Worm (Caenorhabditis elegans) whole organism, early embryonic: ENCODE results near the gene madf-5.

Experiments
- B0310.2 ChIP-seq: sonication (generic microtip); optimal IDR thresholded peaks from 2 replicates; lab custom pipeline; 2016; ENCODE audit warnings: mild to moderate bottlenecking, missing genetic modification characterization, missing compliant biosample characterization
- F13C5.2 ChIP-seq: sonication (generic microtip); optimal IDR thresholded peaks from 2 replicates; lab custom pipeline; 2017; ENCODE audit warnings: mild to moderate bottlenecking, missing genetic modification characterization, inconsistent platforms, missing compliant biosample characterization
- aly-1 ChIP-seq: sonication (generic microtip); optimal IDR thresholded peaks from 2 replicates; lab custom pipeline; 2016; ENCODE audit warnings: missing genetic modification characterization, missing compliant biosample characterization
- ama-1 ChIP-seq: fragments of 150-350 bp; optimal IDR thresholded peaks from 2 replicates; lab custom pipeline; 2014
- ceh-13 ChIP-seq: fragments of 200-800 bp; sonication (Bioruptor generic); optimal IDR thresholded peaks from 2 replicates; lab custom pipeline; 2018; ENCODE audit warnings: mild to moderate bottlenecking, missing genetic modification characterization, missing compliant biosample characterization
- ceh-36 ChIP-seq: sonication (generic microtip); optimal IDR thresholded peaks from 2 replicates; lab custom pipeline; 2016; ENCODE audit warnings: missing genetic modification characterization, inconsistent platforms, missing compliant biosample characterization
- ets-7 ChIP-seq: sonication (generic microtip); optimal IDR thresholded peaks from 2 replicates; lab custom pipeline; 2016; ENCODE audit warnings: missing genotype, missing genetic modification characterization, missing compliant biosample characterization
- flt-1 ChIP-seq: fragments of 200-800 bp; sonication (Bioruptor generic); IDR thresholded peaks from 2 replicates; pipeline ENCODE4 v1.3.6; 2022; ENCODE audit warnings: missing genetic modification characterization, missing compliant biosample characterization
- hmbx-1 ChIP-seq: sonication (generic microtip); optimal IDR thresholded peaks from 2 replicates; lab custom pipeline; 2016; ENCODE audit warnings: mild to moderate bottlenecking, missing genetic modification characterization, missing compliant biosample characterization
- hmg-4 ChIP-seq: fragments of 200-800 bp; sonication (Bioruptor generic); optimal IDR thresholded peaks from 2 replicates; lab custom pipeline; 2018; ENCODE audit warnings: mild to moderate bottlenecking, missing genetic modification characterization, missing compliant biosample characterization
- hnd-1 ChIP-seq: sonication (generic microtip); optimal IDR thresholded peaks from 2 replicates; lab custom pipeline; 2016; ENCODE audit warnings: missing genetic modification characterization, missing compliant biosample characterization
- pes-1 ChIP-seq: fragments of 200-800 bp; sonication (Bioruptor generic); IDR thresholded peaks from 2 replicates; pipeline ENCODE4 v1.3.6; 2022; ENCODE audit warnings: missing genetic modification reagents, missing genetic modification characterization, missing compliant biosample characterization
- scrt-1 ChIP-seq: fragments of 200-800 bp; sonication (Bioruptor generic); IDR thresholded peaks from 2 replicates; pipeline ENCODE4 v1.3.6; 2022; ENCODE audit warnings: missing genetic modification characterization, missing compliant biosample characterization
- sea-1 ChIP-seq: fragments of 200-800 bp; sonication (Bioruptor generic); conservative IDR thresholded peaks from 2 replicates; pipeline ENCODE4 v1.3.6; 2022; ENCODE audit warnings: missing genetic modification characterization, missing compliant biosample characterization
- tbx-11 ChIP-seq: fragments of 200-800 bp; sonication (Bioruptor generic); IDR thresholded peaks from 2 replicates; pipeline ENCODE4 v1.3.6; 2022; ENCODE audit warnings: missing genetic modification characterization, missing compliant biosample characterization
- tbx-37 ChIP-seq: fragments of 200-800 bp; sonication (Bioruptor generic); conservative IDR thresholded peaks from 2 replicates; pipeline ENCODE4 v1.3.6; 2022; ENCODE audit warnings: missing genetic modification reagents, missing genetic modification characterization, missing compliant biosample characterization
- tra-4 ChIP-seq: sonication (generic microtip); optimal IDR thresholded peaks from 2 replicates; lab custom pipeline; 2017; ENCODE audit warnings: missing genetic modification characterization, missing compliant biosample characterization

madf-5 gene

ce11 chrII:14619806-14620205 is 46.4 kb downstream of the madf-5 start:
- TF ChIP-seq tra-4 (tag; lab: Kevin White, UChicago) (no peak), ama-1 (lab: Kevin White, UChicago) (no peak), B0310.2 (tag; lab: Kevin White, UChicago) (no peak), scrt-1 (GFP tag; lab: Robert Waterston, UW) (no peak), tbx-37 (GFP tag; lab: Robert Waterston, UW) (no peak), hmbx-1 (tag; lab: Kevin White, UChicago) (no peak), ets-7 (tag; lab: Kevin White, UChicago) (no peak), ceh-13 (GFP tag; lab: Kevin White, UChicago) (no peak), tbx-11 (GFP tag; lab: Robert Waterston, UW) (no peak), F13C5.2 (no peak), flt-1 (GFP tag; lab: Robert Waterston, UW) (no peak), hnd-1 (no peak), hmg-4 (no peak), ceh-36 (tag; lab: Kevin White, UChicago) (no peak), sea-1 (GFP tag; lab: Robert Waterston, UW) (no peak), aly-1 (no peak)

ce11 chrII:14620730-14621129 is 47.3 kb downstream of the madf-5 start:
- TF ChIP-seq tbx-11 (GFP tag; lab: Robert Waterston, UW) (no peak), hmbx-1 (tag; lab: Kevin White, UChicago) (no peak), flt-1 (GFP tag; lab: Robert Waterston, UW) (no peak), F13C5.2 (no peak), sea-1 (GFP tag; lab: Robert Waterston, UW) (no peak), ceh-13 (GFP tag; lab: Kevin White, UChicago) (no peak), tbx-37 (GFP tag; lab: Robert Waterston, UW) (no peak), hnd-1 (no peak), ceh-36 (tag; lab: Kevin White, UChicago) (no peak), hmg-4 (no peak), scrt-1 (GFP tag; lab: Robert Waterston, UW) (no peak), pes-1 (GFP tag; lab: Robert Waterston, UW) (no peak), tra-4 (tag; lab: Kevin White, UChicago) (no peak), B0310.2 (tag; lab: Kevin White, UChicago) (no peak), ets-7 (tag; lab: Kevin White, UChicago) (no peak)

- TF ChIP-seq hmg-4 = no peak
- no peak for TF ChIP-seq tra-4 (tag; lab: Kevin White, UChicago)
- no peak for TF ChIP-seq flt-1 (GFP tag; lab: Robert Waterston, UW)
- no peak for TF ChIP-seq pes-1 (GFP tag; lab: Robert Waterston, UW)
- TF ChIP-seq scrt-1 (GFP tag; lab: Robert Waterston, UW) = no peak
- no peak for TF ChIP-seq ceh-36 (tag; lab: Kevin White, UChicago)
- TF ChIP-seq F13C5.2 = no peak
- no peak for TF ChIP-seq aly-1
- no peak for TF ChIP-seq tbx-37 (GFP tag; lab: Robert Waterston, UW)
- no peak for TF ChIP-seq B0310.2 (tag; lab: Kevin White, UChicago)
- no peak for TF ChIP-seq hmbx-1 (tag; lab: Kevin White, UChicago)
- TF ChIP-seq hnd-1 = no peak
- no peak for TF ChIP-seq sea-1 (GFP tag; lab: Robert Waterston, UW)
Observed at ce11 chrII:14622758-14623157, 49.3 kb downstream of the madf-5 start, which contains the start of gene mltn-10. Gene mltn-10, plus strand, starts transcription at chrII:14623058.
